Worm (Caenorhabditis elegans) whole organism, midembryonic: ENCODE results near the gene cyp-35B1.

Experiments used
- cog-1 ChIP-seq: sonication (generic microtip); optimal IDR thresholded peaks from 2 replicates; lab custom pipeline; 2016; ENCODE audit warnings: missing genetic modification characterization, missing compliant biosample characterization
- tab-1 ChIP-seq: fragments of 200-800 bp; sonication (Bioruptor generic); IDR thresholded peaks from 2 replicates; pipeline ENCODE4 v1.3.6; 2022; ENCODE audit warnings: missing genetic modification characterization, missing compliant biosample characterization

DNA sequence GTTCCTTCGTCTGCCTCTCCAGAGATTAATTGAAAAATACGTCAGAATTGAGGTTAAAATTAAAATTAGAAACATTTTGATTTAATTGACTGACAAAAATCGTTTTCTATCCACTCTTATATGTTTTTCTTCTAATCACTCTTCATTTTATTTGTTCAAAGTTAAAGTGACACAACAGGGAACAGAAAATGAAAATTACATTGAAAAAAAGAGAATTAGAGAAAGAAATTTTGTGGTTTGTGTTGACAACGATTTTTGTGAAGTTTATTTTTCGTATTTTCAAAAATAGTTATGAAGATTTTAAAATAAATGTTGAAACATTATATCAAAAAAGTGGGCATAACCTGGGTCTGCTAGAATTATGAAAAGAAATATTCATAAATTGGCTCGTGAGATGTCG lies 18.8 kb downstream of the cyp-35B1 start, which contains the start of gene cyp-34A5:
- TF ChIP-seq tab-1 (GFP tag; lab: Robert Waterston, UW), result no peak
- TF ChIP-seq cog-1 (tag; lab: Kevin White, UChicago), result no peak
